Worm (Caenorhabditis elegans): ENCODE results near the gene K02A6.2.
A peak's percentile ranks its signal among the peaks of the same experiment; 100 is the strongest.

K02A6.2 gene

DNA sequence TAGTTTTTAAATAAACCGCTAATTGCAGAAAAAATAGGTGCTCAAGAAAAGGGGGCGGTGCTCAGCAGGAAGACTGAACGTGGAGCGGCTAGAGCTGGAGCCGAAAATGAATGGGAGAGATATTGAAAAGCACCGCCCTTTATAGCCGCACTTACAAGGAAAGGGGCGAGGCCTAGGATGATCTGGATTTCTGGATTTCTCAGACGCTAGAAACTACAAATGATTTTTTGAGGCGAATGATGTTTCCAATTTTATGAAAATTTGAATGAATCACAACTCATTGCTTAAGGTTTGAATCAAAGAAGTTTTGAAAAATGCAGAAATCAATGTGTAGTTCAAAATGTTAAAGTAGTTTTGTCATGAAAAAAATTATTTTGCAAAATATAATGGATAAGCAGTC, at the start of gene K02A6.2:
Gene K02A6.2, minus strand, starts transcription at position 101 of the 400 bp plus-strand sequence.
- TF ChIP-seq nhr-77 (tag; optimal IDR thresholded peaks at IDR 0.05) (no peak), ceh-82 (tag; optimal IDR thresholded peaks at IDR 0.05) (no peak)

ce11 chrX:8273496-8273895, 48.7 kb upstream of the K02A6.2 start:
- TF ChIP-seq ZK546.5 (tag; optimal IDR thresholded peaks at IDR 0.05) = no peak
- no peak for TF ChIP-seq fkh-10 (GFP tag; optimal IDR thresholded peaks at IDR 0.05)
- no peak for TF ChIP-seq nhr-237 (tag; optimal IDR thresholded peaks at IDR 0.05)
- TF ChIP-seq lin-15B (tag; optimal IDR thresholded peaks at IDR 0.05) = no peak
- peak; percentile 35 for TF ChIP-seq pha-4 (tag; optimal IDR thresholded peaks at IDR 0.05)

DNA sequence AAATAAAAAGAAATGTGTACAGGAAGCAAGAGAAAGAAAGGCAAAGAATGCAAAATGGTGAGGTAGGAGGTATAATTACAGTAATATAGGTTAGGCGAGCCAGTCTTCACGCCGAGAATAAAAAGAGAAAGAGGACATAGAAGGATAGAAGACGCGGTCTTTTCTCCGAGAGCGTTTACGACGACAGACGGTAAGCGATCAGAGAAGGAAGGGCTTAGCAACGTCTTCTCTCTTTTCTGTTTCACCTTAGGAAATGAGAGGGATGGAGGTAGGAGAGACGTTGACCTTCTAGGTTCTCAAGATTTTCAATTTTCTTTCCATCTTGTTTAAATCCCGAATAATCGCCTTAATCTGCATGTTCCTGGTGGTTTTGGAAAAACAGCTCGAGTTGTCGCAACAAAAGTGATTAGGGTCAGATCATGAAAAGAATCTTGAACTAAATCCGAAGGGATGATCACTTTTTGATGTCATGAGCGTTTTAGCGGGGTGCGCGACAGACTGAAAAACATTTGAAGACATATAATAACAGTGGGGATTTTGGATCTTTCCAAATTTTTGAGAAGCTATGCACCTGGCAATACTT, 46.2 kb upstream of the K02A6.2 start, which contains the start of gene cutl-29:
Gene cutl-29, minus strand, starts transcription at position 51 of the 583 bp plus-strand sequence.
- no peak for TF ChIP-seq jun-1 (tag; optimal IDR thresholded peaks at IDR 0.05)
- TF ChIP-seq egl-5 (tag; optimal IDR thresholded peaks at IDR 0.05) = no peak
- no peak for TF ChIP-seq nhr-43 (tag; optimal IDR thresholded peaks at IDR 0.05; ENCODE audit: poor library complexity, severe bottlenecking)
- TF ChIP-seq ztf-4 (tag; optimal IDR thresholded peaks at IDR 0.05) = no peak
- no peak for TF ChIP-seq nhr-67 (tag; optimal IDR thresholded peaks at IDR 0.05)
- no peak for TF ChIP-seq nhr-76 (tag; optimal IDR thresholded peaks at IDR 0.05)
- TF ChIP-seq ama-1 (optimal IDR thresholded peaks at IDR 0.05) = no peak
- no peak for TF ChIP-seq ZK546.5 (tag; optimal IDR thresholded peaks at IDR 0.05)
- TF ChIP-seq egl-27 (tag; optimal IDR thresholded peaks at IDR 0.05) = no peak
- TF ChIP-seq lin-39 (tag; optimal IDR thresholded peaks at IDR 0.05) = no peak
- no peak for TF ChIP-seq nhr-237 (tag; optimal IDR thresholded peaks at IDR 0.05)
- no peak for TF ChIP-seq aly-2 (tag; optimal IDR thresholded peaks at IDR 0.05)
- TF ChIP-seq nhr-25 (tag; optimal IDR thresholded peaks at IDR 0.05) = no peak
- TF ChIP-seq ceh-16 (tag; optimal IDR thresholded peaks at IDR 0.05) = no peak
- TF ChIP-seq lin-15B (tag; optimal IDR thresholded peaks at IDR 0.05) = no peak

ce11 chrX:8268083-8268482, 43.3 kb upstream of the K02A6.2 start:
- no peak for TF ChIP-seq elt-3 (tag; optimal IDR thresholded peaks at IDR 0.05)
- TF ChIP-seq daf-12 (tag; optimal IDR thresholded peaks at IDR 0.05) = no peak
- TF ChIP-seq nfya-1 (tag; optimal IDR thresholded peaks at IDR 0.05; ENCODE audit: insufficient read depth) = no peak
- no peak for TF ChIP-seq mml-1 (tag; optimal IDR thresholded peaks at IDR 0.05)
- no peak for TF ChIP-seq ztf-4 (tag; optimal IDR thresholded peaks at IDR 0.05)
- no peak for TF ChIP-seq zag-1 (tag; optimal IDR thresholded peaks at IDR 0.05)
- no peak for TF ChIP-seq unc-62 (GFP tag; optimal IDR thresholded peaks at IDR 0.05)
- TF ChIP-seq fkh-10 (GFP tag; optimal IDR thresholded peaks at IDR 0.05) = no peak
- TF ChIP-seq sea-2 (GFP tag; optimal IDR thresholded peaks at IDR 0.05) = no peak
- TF ChIP-seq ceh-16 (tag; optimal IDR thresholded peaks at IDR 0.05) = no peak
- no peak for TF ChIP-seq egl-27 (tag; optimal IDR thresholded peaks at IDR 0.05)
- no peak for TF ChIP-seq nhr-23 (tag; optimal IDR thresholded peaks at IDR 0.05)

DNA sequence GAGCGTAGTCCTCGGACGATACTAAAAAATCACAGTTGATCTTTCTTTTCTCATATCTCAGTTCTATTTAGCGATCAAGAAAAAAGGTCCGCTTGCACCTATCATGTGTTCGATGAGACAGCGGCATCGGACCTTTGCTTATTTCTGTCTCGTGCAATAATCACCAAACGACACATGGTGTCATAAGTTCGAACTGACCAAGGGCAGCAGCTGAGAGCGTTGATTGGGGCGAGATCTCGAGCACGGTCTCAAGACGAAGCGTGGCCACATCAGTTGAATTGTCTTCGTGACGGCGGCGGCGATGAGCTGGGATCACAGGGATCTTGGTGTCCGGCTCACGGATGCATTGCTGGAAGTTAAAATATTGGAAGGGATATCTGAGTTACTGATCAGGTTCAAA, 37.9 kb upstream of the K02A6.2 start:
- no peak for TF ChIP-seq pqm-1 (tag; optimal IDR thresholded peaks at IDR 0.05)
- TF ChIP-seq snpc-4 (tag; optimal IDR thresholded peaks at IDR 0.05) = no peak
- no peak for TF ChIP-seq ceh-28 (tag; optimal IDR thresholded peaks at IDR 0.05)
- no peak for TF ChIP-seq nhr-76 (tag; optimal IDR thresholded peaks at IDR 0.05)
- TF ChIP-seq daf-12 (tag; optimal IDR thresholded peaks at IDR 0.05) = no peak
- no peak for TF ChIP-seq skn-1 (tag; optimal IDR thresholded peaks at IDR 0.05)
- no peak for TF ChIP-seq lsy-12 (tag; optimal IDR thresholded peaks at IDR 0.05)
- TF ChIP-seq fos-1 (tag; optimal IDR thresholded peaks at IDR 0.05) = no peak
- TF ChIP-seq jun-1 (tag; optimal IDR thresholded peaks at IDR 0.05) = no peak
- TF ChIP-seq egl-27 (tag; optimal IDR thresholded peaks at IDR 0.05) = no peak
- no peak for TF ChIP-seq ztf-4 (tag; optimal IDR thresholded peaks at IDR 0.05)
- TF ChIP-seq nhr-237 (tag; optimal IDR thresholded peaks at IDR 0.05) = no peak
- no peak for TF ChIP-seq nhr-12 (tag; optimal IDR thresholded peaks at IDR 0.05)
- no peak for TF ChIP-seq nhr-67 (tag; optimal IDR thresholded peaks at IDR 0.05)
- TF ChIP-seq nhr-28 (tag; optimal IDR thresholded peaks at IDR 0.05) = no peak
- no peak for TF ChIP-seq R02D3.7 (tag; optimal IDR thresholded peaks at IDR 0.05)

Measured in whole organism, L3 larva.